Worm (Caenorhabditis elegans): ENCODE data around the gene nhr-121.
"Not testable (repeated sequence)": the region's sequence is repeated elsewhere in the genome, so short reads cannot be mapped to it uniquely, and the experiment has no call there.

nhr-121 gene

ce11 chrIII:2470757-2471509, 16.3 kb upstream of the nhr-121 start:
- peak; percentile 51 for TF ChIP-seq zfh-2 (GFP tag; conservative IDR thresholded peaks at IDR 0.05)
- peak; percentile 61; the same call in 1 of the 2 replicates for TF ChIP-seq egrh-3 (GFP tag; IDR thresholded peaks at IDR 0.05)

ce11 chrIII:2468202-2468601, 13.6 kb upstream of the nhr-121 start, which contains the start of the genes E02H9.9 and E02H9.1:
TSS of gene E02H9.9 (minus strand) at chrIII:2468302.
TSS of gene E02H9.1 (plus strand) at chrIII:2468486.
- TF ChIP-seq Y56A3A.18 (GFP tag; IDR thresholded peaks at IDR 0.05) (no peak), F33H1.4 (GFP tag; IDR thresholded peaks at IDR 0.05) (no peak), xnd-1 (tag; optimal IDR thresholded peaks at IDR 0.05) (no peak), bed-1 (GFP tag; IDR thresholded peaks at IDR 0.05) (no peak), T07F8.4 (tag; optimal IDR thresholded peaks at IDR 0.05) (no peak), rcor-1 (GFP tag; IDR thresholded peaks at IDR 0.05) (no peak), bed-2 (GFP tag; IDR thresholded peaks at IDR 0.05) (no peak), attf-3 (GFP tag; conservative IDR thresholded peaks at IDR 0.05) (no peak), F37B4.10 (GFP tag; IDR thresholded peaks at IDR 0.05) (no peak), Y95B8A.8 (GFP tag; IDR thresholded peaks at IDR 0.05) (no peak), pbrm-1 (GFP tag; IDR thresholded peaks at IDR 0.05) (no peak), ama-1 (optimal IDR thresholded peaks at IDR 0.05) (no peak), ama-1 (GFP tag; optimal IDR thresholded peaks at IDR 0.05) (no peak), mcd-1 (GFP tag; IDR thresholded peaks at IDR 0.05) (no peak), snpc-4 (GFP tag; optimal IDR thresholded peaks at IDR 0.05) (no peak), snpc-4 (tag; optimal IDR thresholded peaks at IDR 0.05) (no peak), lir-1 (GFP tag; conservative IDR thresholded peaks at IDR 0.05) (no peak), ceh-58 (GFP tag; IDR thresholded peaks at IDR 0.05) (no peak), sdz-38 (tag; optimal IDR thresholded peaks at IDR 0.05) (no peak), ceh-79 (tag; optimal IDR thresholded peaks at IDR 0.05) (no peak), hsf-1 (GFP tag; IDR thresholded peaks at IDR 0.05) (no peak)

ce11 chrIII:2461040-2461715, 6.6 kb upstream of the nhr-121 start:
- TF ChIP-seq madf-8 (GFP tag; conservative IDR thresholded peaks at IDR 0.05) (peak; percentile 65), madf-6 (GFP tag; IDR thresholded peaks at IDR 0.05) (peak; percentile 84), lsl-1 (GFP tag; optimal IDR thresholded peaks at IDR 0.05) (peak; percentile 70), F33H1.4 (GFP tag; IDR thresholded peaks at IDR 0.05) (peak; percentile 87), xnd-1 (tag; optimal IDR thresholded peaks at IDR 0.05) (peak; percentile 74), D2030.7 (GFP tag; IDR thresholded peaks at IDR 0.05) (0 out of 2 replicates have a peak, but pooled peaks have one; percentile 8)

- TF ChIP-seq hmg-20 (GFP tag; IDR thresholded peaks at IDR 0.05): 0 out of 2 replicates have a peak, but pooled peaks have one; percentile 9
- peak; percentile 49; the same call in 1 of the 2 replicates for TF ChIP-seq egl-44 (GFP tag; IDR thresholded peaks at IDR 0.05)
- 0 out of 2 replicates have a peak, but pooled peaks have one; percentile 8 for TF ChIP-seq hmg-1.2 (GFP tag; IDR thresholded peaks at IDR 0.05)
- peak; percentile 74 for TF ChIP-seq lin-26 (GFP tag; IDR thresholded peaks at IDR 0.05)
- TF ChIP-seq mcd-1 (GFP tag; IDR thresholded peaks at IDR 0.05): 0 out of 2 replicates have a peak, but pooled peaks have one; percentile 26
- peak; percentile 53; the same call in 1 of the 2 replicates for TF ChIP-seq D2030.7 (GFP tag; IDR thresholded peaks at IDR 0.05)
- TF ChIP-seq F33H1.4 (GFP tag; IDR thresholded peaks at IDR 0.05): peak; percentile 39
- TF ChIP-seq rpc-1 (optimal IDR thresholded peaks at IDR 0.05): not testable (repeated sequence)
- peak; percentile 48 for TF ChIP-seq rpc-1 (tag; optimal IDR thresholded peaks at IDR 0.05)
- peak; percentile 64 for TF ChIP-seq madf-6 (GFP tag; IDR thresholded peaks at IDR 0.05)
Measured at ce11 chrIII:2460403-2460802, 5.8 kb upstream of the nhr-121 start.

All from whole organism, young adult.